Worm (Caenorhabditis elegans) whole organism, midembryonic: Measurements from ENCODE around the gene R05H10.3.

Source experiments
- T22C8.4 ChIP-seq: fragments of 200-800 bp; sonication (Bioruptor generic); IDR thresholded peaks from 2 replicates; pipeline ENCODE4 v1.3.6; 2022; ENCODE audit warnings: missing genetic modification characterization, missing compliant biosample characterization
- klf-2 ChIP-seq: fragments of 200-800 bp; sonication (Bioruptor generic); conservative IDR thresholded peaks from 2 replicates; pipeline ENCODE4 v1.3.6; 2022; ENCODE audit warnings: missing genetic modification reagents, missing genetic modification characterization, missing compliant biosample characterization
- med-1 ChIP-seq: sonication (generic microtip); optimal IDR thresholded peaks from 2 replicates; lab custom pipeline; 2017; ENCODE audit warnings: missing genetic modification characterization, mild to moderate bottlenecking, missing compliant biosample characterization, antibody characterized with exemption, missing genetic modification reagents; ENCODE audit not compliant: insufficient read depth
- ztf-23 ChIP-seq: fragments of 200-800 bp; sonication (Bioruptor generic); IDR thresholded peaks from 2 replicates; pipeline ENCODE4 v1.3.6; 2022; ENCODE audit warnings: missing genetic modification reagents, missing genetic modification characterization, missing compliant biosample characterization

- TF ChIP-seq med-1 (GFP tag; lab: Kevin White, UChicago) (no peak), klf-2 (GFP tag; lab: Robert Waterston, UW) (no peak), T22C8.4 (GFP tag; lab: Robert Waterston, UW) (no peak), ztf-23 (GFP tag; lab: Robert Waterston, UW) (no peak)
Observed at ce11 chrII:14876737-14877203, 7.0 kb downstream of the R05H10.3 start, which contains the start of gene Y53F4A.2.
